Worm (Caenorhabditis elegans) whole organism, young adult: ENCODE data around the gene rml-3.

Experiments used
- F37B4.10 ChIP-seq: fragments of 200-800 bp; sonication (Bioruptor generic); IDR thresholded peaks from 2 replicates; pipeline ENCODE4 v1.3.6; 2022; ENCODE audit warnings: missing genetic modification characterization, missing compliant biosample characterization
- F49E8.2 ChIP-seq: sonication (generic microtip); optimal IDR thresholded peaks from 3 replicates; lab custom pipeline; 2017; ENCODE audit warnings: missing genetic modification characterization, mild to moderate bottlenecking, missing compliant biosample characterization, antibody characterized with exemption, moderate library complexity; ENCODE audit not compliant: insufficient read depth
- T26A5.8 ChIP-seq: sonication (generic microtip); optimal IDR thresholded peaks from 2 replicates; lab custom pipeline; 2016; ENCODE audit warnings: missing genetic modification characterization, missing compliant biosample characterization
- Y67H2A.10 ChIP-seq: fragments of 200-800 bp; sonication (Bioruptor generic); conservative IDR thresholded peaks from 2 replicates; pipeline ENCODE4 v1.3.6; 2022; ENCODE audit warnings: missing genetic modification reagents, missing genetic modification characterization, missing compliant biosample characterization
- dpl-1 ChIP-seq: fragments of 150-350 bp; optimal IDR thresholded peaks from 2 replicates; lab custom pipeline; 2014; ENCODE audit warnings: missing biosample characterization, missing genetic modification reagents, missing genetic modification characterization
- mel-28 ChIP-seq: sonication (generic microtip); optimal IDR thresholded peaks from 2 replicates; lab custom pipeline; 2016; ENCODE audit warnings: borderline replicate concordance, mild to moderate bottlenecking, missing genetic modification characterization, missing compliant biosample characterization
- mxl-1 ChIP-seq: sonication (generic microtip); optimal IDR thresholded peaks from 2 replicates; lab custom pipeline; 2016; ENCODE audit warnings: missing genetic modification characterization, missing compliant biosample characterization
- nfya-1 ChIP-seq: sonication (generic microtip); optimal IDR thresholded peaks from 2 replicates; lab custom pipeline; 2017; ENCODE audit warnings: antibody characterized with exemption, missing compliant biosample characterization, missing genetic modification characterization, borderline replicate concordance; ENCODE audit not compliant: insufficient read depth
- nhr-80 ChIP-seq: sonication (generic microtip); optimal IDR thresholded peaks from 2 replicates; lab custom pipeline; 2016; ENCODE audit warnings: missing genetic modification characterization, missing compliant biosample characterization
- snpc-1.1 ChIP-seq: sonication (generic microtip); optimal IDR thresholded peaks from 2 replicates; lab custom pipeline; 2017; ENCODE audit warnings: missing genetic modification characterization, mild to moderate bottlenecking, missing compliant biosample characterization, antibody characterized with exemption, moderate library complexity, missing genotype, missing genetic modification reagents; ENCODE audit not compliant: insufficient read depth
- unc-130 ChIP-seq: sonication (generic microtip); optimal IDR thresholded peaks from 2 replicates; lab custom pipeline; 2016; ENCODE audit warnings: missing genetic modification reagents, missing genetic modification characterization, missing compliant biosample characterization
- ztf-22 ChIP-seq: fragments of 200-800 bp; sonication (Bioruptor generic); optimal IDR thresholded peaks from 2 replicates; lab custom pipeline; 2018; ENCODE audit warnings: mild to moderate bottlenecking, missing genetic modification characterization, moderate library complexity, missing compliant biosample characterization
- ztf-6 ChIP-seq: fragments of 200-800 bp; sonication (Bioruptor generic); IDR thresholded peaks from 2 replicates; pipeline ENCODE4 v1.3.6; 2022; ENCODE audit warnings: missing genetic modification reagents, missing genetic modification characterization, missing compliant biosample characterization

DNA sequence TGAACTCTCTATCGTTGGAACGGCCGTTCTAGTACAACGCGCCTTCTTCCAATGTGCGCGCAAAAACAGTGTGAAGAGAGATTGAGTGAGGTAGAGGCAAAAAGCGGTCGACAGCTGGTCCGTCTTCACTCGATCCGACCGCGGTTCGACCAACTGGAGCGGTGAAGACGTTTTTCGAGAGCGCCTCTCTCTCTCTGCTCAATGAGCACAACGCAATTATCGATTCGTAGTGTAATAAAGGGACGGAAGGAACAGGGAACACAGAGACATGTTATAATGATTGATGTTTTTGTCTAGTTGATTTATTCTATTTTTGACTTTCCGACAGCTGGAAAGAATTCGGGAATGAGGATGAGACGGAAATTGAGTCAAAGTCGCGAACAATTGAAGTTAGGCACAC lies 14.0 kb downstream of the rml-3 start:
- TF ChIP-seq nfya-1 (tag; lab: Kevin White, UChicago) (no peak), ztf-22 (GFP tag; lab: Kevin White, UChicago) (no peak), F49E8.2 (tag; lab: Kevin White, UChicago) (no peak), mxl-1 (no peak), Y67H2A.10 (GFP tag; lab: Robert Waterston, UW) (no peak), unc-130 (GFP tag; lab: Kevin White, UChicago) (no peak), F37B4.10 (GFP tag; lab: Robert Waterston, UW) (no peak), dpl-1 (GFP tag; lab: Kevin White, UChicago) (no peak), mel-28 (tag; lab: Kevin White, UChicago) (no peak), T26A5.8 (tag; lab: Kevin White, UChicago) (no peak), ztf-6 (GFP tag; lab: Robert Waterston, UW) (no peak), nhr-80 (tag; lab: Kevin White, UChicago) (no peak), snpc-1.1 (tag; lab: Kevin White, UChicago) (no peak)
